Worm (Caenorhabditis elegans): ENCODE data around the gene inos-1.

- TF ChIP-seq nhr-76 (tag; optimal IDR thresholded peaks at IDR 0.05) (no peak), attf-4 (tag; optimal IDR thresholded peaks at IDR 0.05) (no peak), ztf-11 (tag; optimal IDR thresholded peaks at IDR 0.05) (no peak), fkh-10 (GFP tag; optimal IDR thresholded peaks at IDR 0.05) (no peak), ces-1 (GFP tag; optimal IDR thresholded peaks at IDR 0.05) (no peak), ceh-32 (tag; optimal IDR thresholded peaks at IDR 0.05; ENCODE audit: poor library complexity) (no peak), rbr-2 (tag; optimal IDR thresholded peaks at IDR 0.05) (no peak), ztf-7 (tag; optimal IDR thresholded peaks at IDR 0.05) (no peak)
Observed at ce11 chrII:11680220-11680619, 19.9 kb downstream of the inos-1 start.

All from whole organism, L4 larva.